Fruit fly (Drosophila melanogaster) whole organism, prepupa: ENCODE data around the gene Ir68a.

Source experiments
- CG10669 ChIP-seq: fragments of 200-800 bp; sonication (Bioruptor generic); optimal IDR thresholded peaks from 3 replicates; lab custom pipeline; 2018; ENCODE audit warnings: missing biosample characterization, mild to moderate bottlenecking, missing genetic modification characterization, moderate library complexity
- CG11294 ChIP-seq: fragments of 200-800 bp; sonication (Bioruptor generic); IDR thresholded peaks from 2 replicates; pipeline ENCODE4 v1.3.6; 2022; ENCODE audit warnings: missing biosample characterization, missing genetic modification characterization
- CG11762 ChIP-seq: fragments of 200-800 bp; sonication (Bioruptor generic); optimal IDR thresholded peaks from 3 replicates; lab custom pipeline; 2016; ENCODE audit warnings: missing biosample characterization, missing genetic modification characterization; ENCODE audit not compliant: insufficient read depth
- CG11902 ChIP-seq: fragments of 200-800 bp; sonication (Bioruptor generic); optimal IDR thresholded peaks from 3 replicates; lab custom pipeline; 2016; ENCODE audit warnings: missing biosample characterization, missing genetic modification characterization
- CG15336 ChIP-seq: fragments of 200-800 bp; sonication (Bioruptor generic); IDR thresholded peaks from 2 replicates; pipeline ENCODE4 v1.3.6; 2022; ENCODE audit warnings: missing biosample characterization, missing genetic modification characterization
- CG3032 ChIP-seq: fragments of 200-800 bp; optimal IDR thresholded peaks from 2 replicates; lab custom pipeline; 2019; ENCODE audit warnings: missing biosample characterization, mild to moderate bottlenecking, missing genetic modification characterization, moderate library complexity
- CG31627 ChIP-seq: fragments of 200-800 bp; sonication (Bioruptor generic); optimal IDR thresholded peaks from 3 replicates; lab custom pipeline; 2016; ENCODE audit warnings: missing biosample characterization, missing genetic modification characterization
- CG32006 ChIP-seq: fragments of 200-800 bp; sonication (Bioruptor generic); optimal IDR thresholded peaks from 3 replicates; lab custom pipeline; 2017; ENCODE audit warnings: missing biosample characterization, mild to moderate bottlenecking, missing genetic modification characterization
- CG3919 ChIP-seq: fragments of 200-800 bp; sonication (Bioruptor generic); optimal IDR thresholded peaks from 3 replicates; lab custom pipeline; 2016; ENCODE audit warnings: missing biosample characterization, missing genetic modification characterization
- CG6276 ChIP-seq: fragments of 200-800 bp; sonication (Bioruptor generic); optimal IDR thresholded peaks from 2 replicates; lab custom pipeline; 2017; ENCODE audit warnings: missing biosample characterization, mild to moderate bottlenecking, missing genetic modification characterization
- CG6792 ChIP-seq: fragments of 200-800 bp; sonication (Bioruptor generic); optimal IDR thresholded peaks from 3 replicates; lab custom pipeline; 2016; ENCODE audit warnings: missing biosample characterization, missing genetic modification characterization
- CG6808 ChIP-seq: fragments of 200-800 bp; sonication (Bioruptor generic); optimal IDR thresholded peaks from 3 replicates; lab custom pipeline; 2017; ENCODE audit warnings: missing biosample characterization, missing genetic modification characterization, mild to moderate bottlenecking, moderate library complexity, missing genetic modification reagents
- CG6854 ChIP-seq: fragments of 200-800 bp; sonication (Bioruptor generic); optimal IDR thresholded peaks from 2 replicates; lab custom pipeline; 2017; ENCODE audit warnings: missing biosample characterization, mild to moderate bottlenecking, missing genetic modification characterization
- CG8119 ChIP-seq: fragments of 200-800 bp; sonication (Bioruptor generic); IDR thresholded peaks from 3 replicates; pipeline ENCODE4 v1.3.6; 2022; ENCODE audit warnings: missing biosample characterization, missing genetic modification characterization
- CG8319 ChIP-seq: fragments of 200-800 bp; sonication (Bioruptor generic); optimal IDR thresholded peaks from 3 replicates; lab custom pipeline; 2016; ENCODE audit warnings: missing biosample characterization, missing genetic modification characterization
- CG8632 ChIP-seq: fragments of 200-800 bp; sonication (Bioruptor generic); optimal IDR thresholded peaks from 3 replicates; lab custom pipeline; 2016; ENCODE audit warnings: missing biosample characterization, missing genetic modification characterization
- Eip75B ChIP-seq: fragments of 200-800 bp; sonication (Bioruptor generic); optimal IDR thresholded peaks from 3 replicates; lab custom pipeline; 2016; ENCODE audit warnings: missing biosample characterization, missing genetic modification characterization
- Eip93F ChIP-seq: fragments of 200-800 bp; sonication (Bioruptor generic); optimal IDR thresholded peaks from 2 replicates; lab custom pipeline; 2016; ENCODE audit warnings: missing biosample characterization, mild to moderate bottlenecking, missing genetic modification characterization
- Gug ChIP-seq: fragments of 200-800 bp; sonication (Bioruptor generic); IDR thresholded peaks from 2 replicates; pipeline ENCODE4 v1.3.6; 2022; ENCODE audit warnings: missing biosample characterization, missing genetic modification characterization
- Hr38 ChIP-seq: sonication (Bioruptor generic); optimal IDR thresholded peaks from 2 replicates; lab custom pipeline; 2016; ENCODE audit warnings: missing biosample characterization, missing genetic modification characterization
- Lpt ChIP-seq: fragments of 200-800 bp; sonication (Bioruptor generic); optimal IDR thresholded peaks from 3 replicates; lab custom pipeline; 2016; ENCODE audit warnings: missing biosample characterization, missing genetic modification characterization
- Met ChIP-seq: fragments of 200-800 bp; sonication (Bioruptor generic); optimal IDR thresholded peaks from 3 replicates; lab custom pipeline; 2016; ENCODE audit warnings: missing biosample characterization, missing genetic modification characterization
- OdsH ChIP-seq: fragments of 200-800 bp; sonication (Bioruptor generic); optimal IDR thresholded peaks from 3 replicates; lab custom pipeline; 2016; ENCODE audit warnings: missing biosample characterization, missing genetic modification characterization
- Smox ChIP-seq: fragments of 200-800 bp; sonication (Bioruptor generic); optimal IDR thresholded peaks from 3 replicates; lab custom pipeline; 2016; ENCODE audit warnings: missing biosample characterization, missing genetic modification characterization
- Sox102F ChIP-seq: fragments of 200-800 bp; sonication (Bioruptor generic); optimal IDR thresholded peaks from 2 replicates; lab custom pipeline; 2016; ENCODE audit warnings: missing biosample characterization, mild to moderate bottlenecking, missing genetic modification characterization
- Sox14 ChIP-seq: fragments of 200-800 bp; sonication (Bioruptor generic); optimal IDR thresholded peaks from 3 replicates; lab custom pipeline; 2016; ENCODE audit warnings: missing biosample characterization, missing genetic modification characterization
- Sox15 ChIP-seq: fragments of 200-800 bp; sonication (Bioruptor generic); optimal IDR thresholded peaks from 3 replicates; lab custom pipeline; 2016; ENCODE audit warnings: missing biosample characterization, missing genetic modification characterization
- achi ChIP-seq: fragments of 200-800 bp; sonication (Bioruptor generic); optimal IDR thresholded peaks from 3 replicates; lab custom pipeline; 2016; ENCODE audit warnings: missing biosample characterization, missing genetic modification characterization
- acj6 ChIP-seq: fragments of 200-800 bp; sonication (Bioruptor generic); optimal IDR thresholded peaks from 3 replicates; lab custom pipeline; 2016; ENCODE audit warnings: missing biosample characterization, missing genetic modification characterization
- dsx ChIP-seq: fragments of 200-800 bp; optimal IDR thresholded peaks from 3 replicates; lab custom pipeline; 2019; ENCODE audit warnings: missing biosample characterization, mild to moderate bottlenecking, missing genetic modification characterization, moderate library complexity; ENCODE audit not compliant: poor library complexity, severe bottlenecking
- eg ChIP-seq: fragments of 200-800 bp; sonication (Bioruptor generic); IDR thresholded peaks from 3 replicates; pipeline ENCODE4 v1.3.6; 2022; ENCODE audit warnings: missing biosample characterization, missing genetic modification characterization
- fkh ChIP-seq: fragments of 200-800 bp; sonication (Bioruptor generic); optimal IDR thresholded peaks from 3 replicates; lab custom pipeline; 2017; ENCODE audit warnings: missing biosample characterization, mild to moderate bottlenecking, missing genetic modification characterization, moderate library complexity
- lz ChIP-seq: fragments of 200-800 bp; sonication (Bioruptor generic); optimal IDR thresholded peaks from 3 replicates; lab custom pipeline; 2016; ENCODE audit warnings: missing biosample characterization, missing genetic modification characterization
- net ChIP-seq: fragments of 200-800 bp; sonication (Bioruptor generic); optimal IDR thresholded peaks from 3 replicates; lab custom pipeline; 2016; ENCODE audit warnings: missing biosample characterization, missing genetic modification characterization
- pdm3 ChIP-seq: fragments of 200-800 bp; sonication (Bioruptor generic); optimal IDR thresholded peaks from 3 replicates; lab custom pipeline; 2016; ENCODE audit warnings: missing biosample characterization, missing genetic modification characterization
- ss ChIP-seq, 2 experiments: fragments of 200-800 bp; sonication (Bioruptor generic); optimal IDR thresholded peaks; 2 replicates in 1 of 2; 3 replicates in 1 of 2; lab custom pipeline; 2017 to 2018; ENCODE audit warnings: mild to moderate bottlenecking in 2 of 2, missing biosample characterization in 2 of 2, missing genetic modification characterization in 2 of 2, moderate library complexity in 1 of 2
- svp ChIP-seq: fragments of 200-800 bp; sonication (Bioruptor generic); peaks from one replicate; lab custom pipeline; 2016; ENCODE audit warnings: missing biosample characterization, missing genetic modification characterization
- vri ChIP-seq: fragments of 200-800 bp; sonication (Bioruptor generic); optimal IDR thresholded peaks from 3 replicates; lab custom pipeline; 2016; ENCODE audit warnings: missing biosample characterization, mild to moderate bottlenecking, missing genetic modification characterization

Ir68a gene

DNA sequence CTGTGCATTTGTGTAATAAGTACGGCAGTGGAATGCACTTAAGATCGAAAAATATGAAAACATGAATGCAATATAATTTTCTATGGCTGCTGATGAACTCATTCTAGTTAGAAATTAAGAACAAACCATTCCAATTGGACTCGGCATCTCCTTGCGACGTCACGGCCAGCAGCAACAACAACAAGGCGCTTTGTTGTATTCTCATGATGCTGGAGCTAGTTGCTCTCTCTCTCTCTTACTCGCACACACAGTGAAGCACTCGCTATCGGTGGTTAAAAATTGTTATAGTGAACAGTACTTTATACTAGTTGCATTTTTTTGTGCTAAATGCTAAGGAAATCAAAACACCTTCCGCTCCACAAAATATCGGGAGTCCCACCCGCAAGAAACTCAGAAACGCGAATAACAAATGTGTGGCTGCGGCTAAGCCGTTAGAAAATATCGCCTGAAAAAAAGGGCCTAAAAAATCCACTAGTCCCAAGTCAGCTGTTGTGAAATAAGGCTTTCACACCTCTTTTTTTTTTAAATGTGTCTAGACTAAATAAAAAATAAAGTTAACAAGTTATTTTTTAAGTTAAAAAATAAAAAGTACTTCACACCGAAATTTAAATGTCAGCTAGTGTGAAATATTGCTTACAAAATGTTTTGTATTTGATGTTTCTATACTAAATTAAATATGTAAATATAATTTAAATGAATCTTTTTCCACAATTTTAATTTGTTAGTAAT, 30.2 kb downstream of the Ir68a start, which contains the start of gene Plod (continued):
- TF ChIP-seq CG8319 (GFP tag; lab: Kevin White, UChicago) (no peak), CG32006 (GFP tag; lab: Kevin White, UChicago) (no peak), lz (GFP tag; lab: Kevin White, UChicago) (peak; percentile 47), CG6276 (no peak), acj6 (GFP tag; lab: Kevin White, UChicago) (peak; percentile 7), CG6792 (GFP tag; lab: Kevin White, UChicago) (no peak), Sox102F (GFP tag; lab: Kevin White, UChicago) (no peak), dsx (GFP tag; lab: Kevin White, UChicago) (no peak), CG15336 (GFP tag; lab: Robert Waterston, UW) (peak; percentile 30; the same call in 1 of the 2 replicates), Sox14 (GFP tag; lab: Kevin White, UChicago) (peak; percentile 31), CG6808 (GFP tag; lab: Kevin White, UChicago) (no peak), Met (GFP tag; lab: Kevin White, UChicago) (no peak), Eip93F (GFP tag; lab: Kevin White, UChicago) (peak; percentile 36), CG11902 (no peak), CG3919 (GFP tag; lab: Kevin White, UChicago) (peak; percentile 28), CG8632 (no peak)

DNA sequence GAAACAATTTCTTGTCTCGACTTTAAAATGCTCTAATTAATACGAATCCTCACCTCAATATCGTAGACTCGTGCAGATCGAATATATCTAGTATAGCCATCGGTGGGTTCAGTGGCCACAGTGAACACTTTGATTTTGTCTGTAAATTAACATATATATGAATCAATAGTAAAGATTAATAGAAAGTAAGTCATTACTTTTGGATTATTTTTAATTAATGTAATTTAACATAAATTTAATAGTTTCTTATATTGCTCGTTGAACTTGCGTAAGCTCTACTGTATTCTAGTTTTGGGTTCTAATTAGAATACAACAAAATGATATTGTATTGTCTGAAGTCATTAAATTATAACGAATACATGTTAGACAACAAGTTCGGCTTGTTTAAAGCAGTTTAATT, 31.2 kb downstream of the Ir68a start:
- no peak for TF ChIP-seq Sox15 (GFP tag; lab: Kevin White, UChicago)
- no peak for TF ChIP-seq Gug (GFP tag; lab: Robert Waterston, UW)
- peak; percentile 18; the same call in 1 of the 2 replicates for TF ChIP-seq CG15336 (GFP tag; lab: Robert Waterston, UW)
- TF ChIP-seq eg (GFP tag; lab: Robert Waterston, UW): 0 out of 3 replicates have a peak, but pooled peaks have one; percentile 11
- TF ChIP-seq CG8119 (GFP tag; lab: Robert Waterston, UW): 0 out of 3 replicates have a peak, but pooled peaks have one; percentile 20
- TF ChIP-seq acj6 (GFP tag; lab: Kevin White, UChicago): no peak
- no peak for TF ChIP-seq fkh (GFP tag; lab: Kevin White, UChicago)
- no peak for TF ChIP-seq Smox (GFP tag; lab: Kevin White, UChicago)
- no peak for TF ChIP-seq CG6276

DNA sequence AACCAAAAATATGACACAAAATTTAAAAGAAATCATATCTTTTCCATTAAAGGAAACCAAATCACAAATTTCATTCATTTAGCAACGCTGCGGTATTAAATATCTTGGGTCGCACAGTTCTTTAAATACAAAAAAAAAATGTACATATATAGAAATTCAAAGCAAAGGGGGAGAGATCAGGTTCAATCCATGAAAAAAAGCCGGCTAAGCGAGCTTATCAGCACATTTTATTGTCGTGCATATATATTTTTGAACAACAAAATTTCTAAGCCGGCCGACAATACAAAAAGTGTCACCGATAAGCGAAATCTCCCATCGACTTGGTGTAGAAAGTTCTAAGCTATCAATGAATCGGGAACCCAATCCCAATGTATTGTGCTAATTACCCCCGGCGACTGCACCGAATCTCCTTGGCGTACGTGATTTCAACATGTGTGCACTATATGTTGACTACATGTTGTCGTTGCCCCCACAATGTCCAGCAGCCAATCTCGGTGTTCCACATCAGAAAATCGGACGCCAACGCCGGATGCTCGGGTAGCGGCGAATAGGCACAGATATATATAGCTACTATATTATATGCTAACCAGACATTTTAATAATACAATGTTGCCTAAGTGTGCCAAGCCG, 32.1 kb downstream of the Ir68a start:
- TF ChIP-seq CG31627 (GFP tag; lab: Kevin White, UChicago) (no peak), dsx (GFP tag; lab: Kevin White, UChicago) (peak; percentile 78), net (no peak)

DNA sequence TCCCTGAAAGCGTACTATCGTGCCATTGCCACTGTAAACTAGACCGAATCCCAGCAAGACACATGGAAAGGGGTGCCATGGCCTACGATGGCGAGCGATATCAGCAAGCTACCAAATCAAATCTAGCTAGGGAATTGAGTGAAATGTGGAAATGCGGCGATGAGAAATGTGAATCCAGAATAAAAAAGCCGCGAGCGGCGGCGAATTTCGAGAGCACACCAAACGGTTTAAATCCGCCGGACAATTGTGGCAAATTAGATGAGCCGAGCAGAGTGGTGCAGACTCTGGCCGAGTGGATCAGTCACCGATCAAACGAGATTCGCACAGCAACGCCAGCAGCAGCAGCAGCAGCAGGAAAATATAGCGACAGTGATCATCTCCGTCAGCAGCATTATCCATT, 35.0 kb downstream of the Ir68a start, which contains the start of gene nkt:
Gene nkt (plus strand): TSS at position 301 of the 400 bp plus-strand sequence.
- TF ChIP-seq Lpt (GFP tag; lab: Kevin White, UChicago): no peak
- no peak for TF ChIP-seq Smox (GFP tag; lab: Kevin White, UChicago)
- no peak for TF ChIP-seq Hr38
- no peak for TF ChIP-seq pdm3 (GFP tag; lab: Kevin White, UChicago)
- no peak for TF ChIP-seq Sox15 (GFP tag; lab: Kevin White, UChicago)
- TF ChIP-seq CG3919 (GFP tag; lab: Kevin White, UChicago): no peak
- no peak for TF ChIP-seq Gug (GFP tag; lab: Robert Waterston, UW)
- TF ChIP-seq CG6792 (GFP tag; lab: Kevin White, UChicago): no peak
- TF ChIP-seq svp: no peak
- TF ChIP-seq CG11762 (GFP tag; lab: Kevin White, UChicago): no peak
- no peak for TF ChIP-seq CG3032 (tag; lab: Kevin White, UChicago)
- no peak for TF ChIP-seq ss (GFP tag; optimal IDR thresholded peaks at IDR 0.05; lab: Kevin White, UChicago)
- TF ChIP-seq Eip75B (GFP tag; lab: Kevin White, UChicago): no peak
- no peak for TF ChIP-seq CG11294 (GFP tag; lab: Robert Waterston, UW)
- TF ChIP-seq OdsH (GFP tag; lab: Kevin White, UChicago): no peak
- no peak for TF ChIP-seq CG10669 (GFP tag; lab: Kevin White, UChicago)
- no peak for TF ChIP-seq achi (GFP tag; lab: Kevin White, UChicago)
- TF ChIP-seq vri: no peak
- TF ChIP-seq CG6854 (GFP tag; lab: Kevin White, UChicago): no peak
